Fruit fly (Drosophila melanogaster) whole organism, embryonic: Measurements from ENCODE around the gene CG6000.

ENCODE experiments used
- CG10147 ChIP-seq: fragments of 200-800 bp; sonication (Bioruptor generic); optimal IDR thresholded peaks from 2 replicates; lab custom pipeline; 2019; ENCODE audit warnings: missing biosample characterization, mild to moderate bottlenecking, missing genetic modification characterization, moderate library complexity
- CG10209 ChIP-seq: fragments of 200-800 bp; sonication (Bioruptor generic); optimal IDR thresholded peaks from 3 replicates; lab custom pipeline; 2017; ENCODE audit warnings: missing biosample characterization, mild to moderate bottlenecking, missing genetic modification characterization, missing genetic modification reagents
- CG10431 ChIP-seq: fragments of 200-800 bp; sonication (Bioruptor generic); optimal IDR thresholded peaks from 3 replicates; lab custom pipeline; 2018; ENCODE audit warnings: missing biosample characterization, mild to moderate bottlenecking, missing genetic modification characterization
- CG10979 ChIP-seq: fragments of 200-800 bp; sonication (Bioruptor generic); optimal IDR thresholded peaks from 2 replicates; lab custom pipeline; 2018; ENCODE audit warnings: missing biosample characterization, mild to moderate bottlenecking, missing genetic modification characterization, moderate library complexity
- CG11093 ChIP-seq: fragments of 200-800 bp; sonication (Bioruptor generic); IDR thresholded peaks from 3 replicates; pipeline ENCODE4 v1.3.6; 2022; ENCODE audit warnings: missing biosample characterization, missing genetic modification characterization
- CG11247 ChIP-seq: fragments of 200-800 bp; sonication (Bioruptor generic); IDR thresholded peaks from 2 replicates; pipeline ENCODE4 v1.3.6; 2022; ENCODE audit warnings: missing biosample characterization, missing genetic modification characterization
- CG11560 ChIP-seq: fragments of 200-800 bp; sonication (Bioruptor generic); IDR thresholded peaks from 3 replicates; pipeline ENCODE4 v1.3.6; 2022; ENCODE audit warnings: missing biosample characterization, missing genetic modification characterization
- CG13424 ChIP-seq: fragments of 200-800 bp; sonication (Bioruptor generic); optimal IDR thresholded peaks from 2 replicates; lab custom pipeline; 2019; ENCODE audit warnings: missing biosample characterization, mild to moderate bottlenecking, missing genetic modification characterization, moderate library complexity
- CG13894 ChIP-seq: fragments of 200-800 bp; sonication (Bioruptor generic); optimal IDR thresholded peaks from 3 replicates; lab custom pipeline; 2018; ENCODE audit warnings: missing biosample characterization, mild to moderate bottlenecking, missing genetic modification characterization, moderate library complexity
- CG15269 ChIP-seq: fragments of 200-800 bp; sonication (Bioruptor generic); optimal IDR thresholded peaks from 2 replicates; lab custom pipeline; 2018; ENCODE audit warnings: missing biosample characterization, mild to moderate bottlenecking, missing genetic modification characterization, moderate library complexity
- CG15479 ChIP-seq: fragments of 200-800 bp; sonication (Bioruptor generic); optimal IDR thresholded peaks from 3 replicates; lab custom pipeline; 2019; ENCODE audit warnings: missing biosample characterization, mild to moderate bottlenecking, missing genetic modification characterization, moderate library complexity
- CG16815 ChIP-seq: fragments of 200-800 bp; sonication (Bioruptor generic); optimal IDR thresholded peaks from 3 replicates; lab custom pipeline; 2017; ENCODE audit warnings: missing biosample characterization, mild to moderate bottlenecking, missing genetic modification characterization
- CG16863 ChIP-seq: fragments of 200-800 bp; sonication (Bioruptor generic); optimal IDR thresholded peaks from 3 replicates; lab custom pipeline; 2016; ENCODE audit warnings: missing biosample characterization, missing genetic modification characterization
- CG18262 ChIP-seq: fragments of 200-800 bp; optimal IDR thresholded peaks from 3 replicates; lab custom pipeline; 2019; ENCODE audit warnings: missing biosample characterization, mild to moderate bottlenecking, missing genetic modification characterization, moderate library complexity
- CG4854 ChIP-seq: fragments of 200-800 bp; sonication (Bioruptor generic); optimal IDR thresholded peaks from 2 replicates; lab custom pipeline; 2016; ENCODE audit warnings: missing biosample characterization, missing genetic modification characterization, inconsistent platforms
- CG5180 ChIP-seq: fragments of 200-800 bp; sonication (Bioruptor generic); optimal IDR thresholded peaks from 3 replicates; lab custom pipeline; 2017; ENCODE audit warnings: missing biosample characterization, missing genetic modification characterization, mild to moderate bottlenecking, moderate library complexity, missing genetic modification reagents
- CG6813 ChIP-seq: fragments of 200-800 bp; sonication (Bioruptor generic); optimal IDR thresholded peaks from 2 replicates; lab custom pipeline; 2017; ENCODE audit warnings: missing biosample characterization, missing genetic modification characterization, mild to moderate bottlenecking, moderate library complexity, missing genetic modification reagents
- CG7372 ChIP-seq: fragments of 200-800 bp; sonication (Bioruptor generic); IDR thresholded peaks from 2 replicates; pipeline ENCODE4 v1.3.6; 2022; ENCODE audit warnings: missing biosample characterization, missing genetic modification characterization
- CTCF ChIP-seq: fragments of 200-800 bp; sonication (Bioruptor generic); optimal IDR thresholded peaks from 2 replicates; lab custom pipeline; 2017; ENCODE audit warnings: missing biosample characterization, mild to moderate bottlenecking, missing genetic modification characterization, moderate library complexity
- CoRest ChIP-seq: fragments of 200-800 bp; sonication (Bioruptor generic); optimal IDR thresholded peaks from 3 replicates; lab custom pipeline; 2018; ENCODE audit warnings: missing biosample characterization, mild to moderate bottlenecking, missing genetic modification characterization, moderate library complexity
- Dip3 ChIP-seq: fragments of 200-800 bp; sonication (Bioruptor generic); optimal IDR thresholded peaks from 3 replicates; lab custom pipeline; 2016; ENCODE audit warnings: missing biosample characterization, missing genetic modification characterization
- ERR ChIP-seq: fragments of 200-800 bp; sonication (Bioruptor generic); optimal IDR thresholded peaks from 2 replicates; lab custom pipeline; 2016; ENCODE audit warnings: missing biosample characterization, missing genetic modification characterization
- HmgZ ChIP-seq: fragments of 200-800 bp; sonication (Bioruptor generic); optimal IDR thresholded peaks from 2 replicates; lab custom pipeline; 2018; ENCODE audit warnings: missing biosample characterization, mild to moderate bottlenecking, missing genetic modification characterization
- Hmx ChIP-seq: fragments of 200-800 bp; sonication (Bioruptor generic); optimal IDR thresholded peaks from 2 replicates; lab custom pipeline; 2016; ENCODE audit warnings: missing biosample characterization, missing genetic modification characterization
- Hr3 ChIP-seq: fragments of 200-800 bp; sonication (Bioruptor generic); optimal IDR thresholded peaks from 3 replicates; lab custom pipeline; 2016; ENCODE audit warnings: missing biosample characterization, missing genetic modification characterization
- Lhr ChIP-seq: fragments of 200-800 bp; sonication (Bioruptor generic); optimal IDR thresholded peaks from 3 replicates; lab custom pipeline; 2017; ENCODE audit warnings: mild to moderate bottlenecking, missing biosample characterization, missing genetic modification reagents, missing genetic modification characterization
- MBD-R2 ChIP-seq: fragments of 200-800 bp; sonication (Bioruptor generic); IDR thresholded peaks from 2 replicates; pipeline ENCODE4 v1.3.6; 2022; ENCODE audit warnings: missing biosample characterization, missing genetic modification characterization
- PHDP ChIP-seq: fragments of 200-800 bp; sonication (Bioruptor generic); optimal IDR thresholded peaks from 3 replicates; lab custom pipeline; 2018; ENCODE audit warnings: missing biosample characterization, mild to moderate bottlenecking, missing genetic modification characterization, moderate library complexity
- Rfx ChIP-seq: fragments of 200-800 bp; sonication (Bioruptor generic); IDR thresholded peaks from 2 replicates; pipeline ENCODE4 v1.3.6; 2022; ENCODE audit warnings: missing biosample characterization, missing genetic modification characterization
- Sry-β ChIP-seq: fragments of 200-800 bp; sonication (Bioruptor generic); optimal IDR thresholded peaks from 2 replicates; lab custom pipeline; 2018; ENCODE audit warnings: missing biosample characterization, mild to moderate bottlenecking, missing genetic modification characterization, moderate library complexity
- Sry-δ ChIP-seq: fragments of 200-800 bp; sonication (Bioruptor generic); optimal IDR thresholded peaks from 2 replicates; lab custom pipeline; 2016; ENCODE audit warnings: missing biosample characterization, missing genetic modification characterization
- al ChIP-seq: fragments of 200-800 bp; sonication (Bioruptor generic); IDR thresholded peaks from 2 replicates; pipeline ENCODE4 v1.3.6; 2022; ENCODE audit warnings: missing biosample characterization, missing genetic modification characterization
- ara ChIP-seq: fragments of 200-800 bp; sonication (Bioruptor generic); IDR thresholded peaks from 2 replicates; pipeline ENCODE4 v1.3.6; 2022; ENCODE audit warnings: missing biosample characterization, missing genetic modification characterization
- ash1 ChIP-seq: fragments of 200-800 bp; sonication (Bioruptor generic); optimal IDR thresholded peaks from 2 replicates; lab custom pipeline; 2018; ENCODE audit warnings: missing biosample characterization, mild to moderate bottlenecking, missing genetic modification characterization
- ato ChIP-seq: fragments of 200-800 bp; sonication (Bioruptor generic); IDR thresholded peaks from 2 replicates; pipeline ENCODE4 v1.3.6; 2022; ENCODE audit warnings: missing biosample characterization, missing genetic modification characterization; ENCODE audit not compliant: partially characterized antibody
- bcd ChIP-seq: fragments of 200-800 bp; sonication (Bioruptor generic); optimal IDR thresholded peaks from 2 replicates; lab custom pipeline; 2017; ENCODE audit warnings: missing biosample characterization, mild to moderate bottlenecking, missing genetic modification characterization
- bsh ChIP-seq, 2 experiments: fragments of 200-800 bp; sonication (Bioruptor generic); optimal IDR thresholded peaks; 2 replicates each; lab custom pipeline; 2017 to 2018; ENCODE audit warnings: mild to moderate bottlenecking in 2 of 2, missing biosample characterization in 2 of 2, missing genetic modification characterization in 2 of 2, moderate library complexity in 1 of 2
- crp ChIP-seq, 2 experiments: fragments of 200-800 bp; sonication (Bioruptor generic); optimal IDR thresholded peaks; 2 replicates in 1 of 2; 3 replicates in 1 of 2; lab custom pipeline; 2017; ENCODE audit warnings: missing biosample characterization in 2 of 2, missing genetic modification characterization in 2 of 2, mild to moderate bottlenecking in 1 of 2, moderate library complexity in 1 of 2
- dmrt99B ChIP-seq: fragments of 200-800 bp; sonication (Bioruptor generic); optimal IDR thresholded peaks from 2 replicates; lab custom pipeline; 2018; ENCODE audit warnings: missing biosample characterization, mild to moderate bottlenecking, missing genetic modification characterization, moderate library complexity
- gfzf ChIP-seq: fragments of 200-800 bp; sonication (Bioruptor generic); optimal IDR thresholded peaks from 2 replicates; lab custom pipeline; 2016; ENCODE audit warnings: missing biosample characterization, mild to moderate bottlenecking, missing genetic modification characterization, moderate library complexity
- gt ChIP-seq: fragments of 200-800 bp; sonication (Bioruptor generic); IDR thresholded peaks from 2 replicates; pipeline ENCODE4 v1.3.6; 2022; ENCODE audit warnings: missing biosample characterization, missing genetic modification characterization
- knrl ChIP-seq: fragments of 200-800 bp; sonication (Bioruptor generic); IDR thresholded peaks from 3 replicates; pipeline ENCODE4 v1.3.6; 2022; ENCODE audit warnings: missing biosample characterization, missing genetic modification characterization; ENCODE audit not compliant: partially characterized antibody
- nerfin-1 ChIP-seq: fragments of 200-800 bp; sonication (Bioruptor generic); optimal IDR thresholded peaks from 3 replicates; lab custom pipeline; 2019; ENCODE audit warnings: missing biosample characterization, mild to moderate bottlenecking, missing genetic modification characterization, moderate library complexity
- nerfin-2 ChIP-seq: fragments of 200-800 bp; sonication (Bioruptor generic); IDR thresholded peaks from 2 replicates; pipeline ENCODE4 v1.3.6; 2022; ENCODE audit warnings: missing biosample characterization, missing genetic modification characterization; ENCODE audit not compliant: partially characterized antibody
- onecut ChIP-seq: fragments of 200-800 bp; sonication (Bioruptor generic); IDR thresholded peaks from 2 replicates; pipeline ENCODE4 v1.3.6; 2022; ENCODE audit warnings: missing biosample characterization, missing genetic modification characterization
- otp ChIP-seq: fragments of 200-800 bp; sonication (Bioruptor generic); IDR thresholded peaks from 3 replicates; pipeline ENCODE4, ENCODE4 v1.3.6; 2022; ENCODE audit warnings: missing biosample characterization, missing genetic modification characterization
- pho ChIP-seq: fragments of 200-800 bp; sonication (Bioruptor generic); optimal IDR thresholded peaks from 2 replicates; lab custom pipeline; 2016; ENCODE audit warnings: missing biosample characterization, missing genetic modification characterization
- pum ChIP-seq: fragments of 200-800 bp; sonication (Bioruptor generic); optimal IDR thresholded peaks from 2 replicates; lab custom pipeline; 2016; ENCODE audit warnings: missing biosample characterization, missing genetic modification characterization
- seq ChIP-seq: fragments of 200-800 bp; sonication (Bioruptor generic); IDR thresholded peaks from 2 replicates; pipeline ENCODE4 v1.3.6; 2022; ENCODE audit warnings: missing biosample characterization, missing genetic modification characterization
- tup ChIP-seq: fragments of 200-800 bp; sonication (Bioruptor generic); optimal IDR thresholded peaks from 2 replicates; lab custom pipeline; 2016; ENCODE audit warnings: missing biosample characterization, mild to moderate bottlenecking, missing genetic modification characterization, moderate library complexity
- zfh2 ChIP-seq: fragments of 200-800 bp; sonication (Bioruptor generic); optimal IDR thresholded peaks from 2 replicates; lab custom pipeline; 2016; ENCODE audit warnings: missing biosample characterization, missing genetic modification characterization

The CG6000 gene

dm6 chr3R:24058041-24058440 lies 3.9 kb downstream of the CG6000 start, which contains the start of gene SMC1 (continued):
- TF ChIP-seq ERR (GFP tag; lab: Kevin White, UChicago) (peak; percentile 92), CG11560 (tag; lab: Robert Waterston, UW) (peak; percentile 19; the same call in 1 of the 3 replicates), nerfin-1 (tag; lab: Kevin White, UChicago) (no peak), CG10979 (tag; lab: Kevin White, UChicago) (no peak), CG10431 (GFP tag; lab: Kevin White, UChicago) (no peak), CG16863 (GFP tag; lab: Kevin White, UChicago) (no peak), HmgZ (tag; lab: Kevin White, UChicago) (peak; percentile 72), otp (GFP tag; lab: Robert Waterston, UW) (no peak), CG10147 (GFP tag; lab: Kevin White, UChicago) (peak; percentile 58), CG10209 (GFP tag; lab: Kevin White, UChicago) (no peak), CG13894 (tag; lab: Kevin White, UChicago) (peak; percentile 83), CG15269 (no peak), CTCF (no peak), al (GFP tag; lab: Robert Waterston, UW) (peak; percentile 33; the same call in 1 of the 2 replicates), CG18262 (peak; percentile 15), ato (GFP tag; lab: Robert Waterston, UW) (peak; percentile 99), Sry-β (peak; percentile 21), CG4854 (GFP tag; lab: Kevin White, UChicago) (peak; percentile 20), ara (GFP tag; lab: Robert Waterston, UW) (no peak), knrl (GFP tag; lab: Robert Waterston, UW) (peak; percentile 100), pum (no peak), crp (GFP tag; optimal IDR thresholded peaks at IDR 0.05; lab: Kevin White, UChicago) (peak in 1 of 2 experiments; percentile 25), Rfx (GFP tag; lab: Robert Waterston, UW) (peak; percentile 77; the same call in 1 of the 2 replicates), CG5180 (GFP tag; lab: Kevin White, UChicago) (no peak), MBD-R2 (peak; percentile 96), gt (no peak), ash1 (GFP tag; lab: Kevin White, UChicago) (no peak), Hr3 (GFP tag; lab: Kevin White, UChicago) (no peak), CoRest (peak; percentile 46), CG11093 (GFP tag; lab: Robert Waterston, UW) (no peak), bcd (GFP tag; lab: Kevin White, UChicago) (no peak), bsh (GFP tag; optimal IDR thresholded peaks at IDR 0.05; lab: Kevin White, UChicago) (no peak), onecut (GFP tag; lab: Robert Waterston, UW) (peak; percentile 53), zfh2 (peak; percentile 57), CG16815 (GFP tag; lab: Kevin White, UChicago) (no peak), CG15479 (GFP tag; lab: Kevin White, UChicago) (no peak), tup (GFP tag; lab: Kevin White, UChicago) (no peak), PHDP (peak; percentile 26), Hmx (GFP tag; lab: Kevin White, UChicago) (no peak), gfzf (GFP tag; lab: Kevin White, UChicago) (peak; percentile 82), CG6813 (GFP tag; lab: Kevin White, UChicago) (no peak), Dip3 (GFP tag; lab: Kevin White, UChicago) (peak; percentile 7), Sry-δ (peak; percentile 99), CG7372 (GFP tag; lab: Robert Waterston, UW) (peak; percentile 33; the same call in 1 of the 2 replicates), nerfin-2 (GFP tag; lab: Robert Waterston, UW) (peak; percentile 99), pho (GFP tag; lab: Kevin White, UChicago) (peak; percentile 64), CG11247 (GFP tag; lab: Robert Waterston, UW) (no peak), seq (no peak), dmrt99B (no peak), CG13424 (tag; lab: Kevin White, UChicago) (peak; percentile 42), Lhr (GFP tag; lab: Kevin White, UChicago) (peak; percentile 31)
